Worm (Caenorhabditis elegans): ENCODE measurements around the gene wnk-1.

DNA sequence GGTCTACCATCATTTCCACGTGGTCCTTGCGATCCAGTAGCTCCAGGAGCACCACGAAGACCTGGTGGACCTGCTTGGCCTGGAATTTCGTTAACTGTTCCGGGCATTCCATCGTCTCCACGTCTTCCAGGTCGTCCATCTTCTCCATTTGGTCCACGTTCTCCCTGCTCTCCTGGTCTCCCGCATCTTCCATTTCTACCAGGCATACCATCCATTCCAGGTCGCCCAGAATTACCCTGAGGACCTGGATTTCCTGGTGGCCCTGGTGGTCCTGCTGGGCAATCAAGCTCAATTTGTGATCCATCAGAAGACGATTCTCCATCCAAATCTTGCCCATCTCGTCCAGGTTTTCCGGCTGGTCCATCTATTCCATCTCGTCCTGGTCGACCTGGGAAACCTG is 60.9 kb downstream of the wnk-1 start:
- TF ChIP-seq him-1 (tag; optimal IDR thresholded peaks at IDR 0.05), result no peak
- TF ChIP-seq W03F9.2 (tag; optimal IDR thresholded peaks at IDR 0.05), result no peak
- TF ChIP-seq dao-5 (tag; optimal IDR thresholded peaks at IDR 0.05), result no peak

Measured in whole organism, L4/young adult.